Fruit fly (Drosophila melanogaster) whole organism, adult: ENCODE data around the gene CG13724.
A peak's percentile ranks its signal among the peaks of the same experiment; 100 is the strongest.

Source experiments
- CG11617 ChIP-seq: fragments of 200-800 bp; sonication (Bioruptor generic); optimal IDR thresholded peaks from 2 replicates; lab custom pipeline; 2017; ENCODE audit warnings: mild to moderate bottlenecking, missing biosample characterization, missing genetic modification reagents, missing genetic modification characterization
- CG12768 ChIP-seq: fragments of 200-800 bp; sonication (Bioruptor generic); optimal IDR thresholded peaks from 2 replicates; lab custom pipeline; 2017; ENCODE audit warnings: missing biosample characterization, missing genetic modification characterization, mild to moderate bottlenecking, moderate library complexity, missing genetic modification reagents
- CG14711 ChIP-seq: fragments of 200-800 bp; sonication (Bioruptor generic); optimal IDR thresholded peaks from 2 replicates; lab custom pipeline; 2018; ENCODE audit warnings: missing biosample characterization, mild to moderate bottlenecking, missing genetic modification characterization, moderate library complexity
- CG33017 ChIP-seq: fragments of 200-800 bp; sonication (Bioruptor generic); optimal IDR thresholded peaks from 2 replicates; lab custom pipeline; 2018; ENCODE audit warnings: missing biosample characterization, mild to moderate bottlenecking, missing genetic modification characterization, moderate library complexity
- CG5204 ChIP-seq: fragments of 200-800 bp; sonication (Bioruptor generic); optimal IDR thresholded peaks from 2 replicates; lab custom pipeline; 2016; ENCODE audit warnings: missing biosample characterization, missing genetic modification characterization
- CG7045 ChIP-seq: fragments of 200-800 bp; sonication (Bioruptor generic); optimal IDR thresholded peaks from 2 replicates; lab custom pipeline; 2017; ENCODE audit warnings: missing biosample characterization, mild to moderate bottlenecking, missing genetic modification characterization
- CG7101 ChIP-seq: fragments of 200-800 bp; sonication (Bioruptor generic); optimal IDR thresholded peaks from 2 replicates; lab custom pipeline; 2018; ENCODE audit warnings: missing biosample characterization, mild to moderate bottlenecking, missing genetic modification characterization, moderate library complexity
- Crg-1 ChIP-seq: fragments of 200-800 bp; sonication (Bioruptor generic); optimal IDR thresholded peaks from 2 replicates; lab custom pipeline; 2016; ENCODE audit warnings: missing biosample characterization, missing genetic modification characterization
- Hr96 ChIP-seq: fragments of 200-800 bp; sonication (Bioruptor generic); optimal IDR thresholded peaks from 2 replicates; lab custom pipeline; 2016; ENCODE audit warnings: missing biosample characterization, missing genetic modification characterization
- Mnt ChIP-seq: fragments of 200-800 bp; sonication (Bioruptor generic); optimal IDR thresholded peaks from 2 replicates; lab custom pipeline; 2016; ENCODE audit warnings: missing biosample characterization, mild to moderate bottlenecking, missing genetic modification characterization
- bab1 ChIP-seq: fragments of 200-800 bp; sonication (Bioruptor generic); optimal IDR thresholded peaks from 3 replicates; lab custom pipeline; 2019; ENCODE audit warnings: missing biosample characterization, mild to moderate bottlenecking, missing genetic modification characterization, moderate library complexity
- cic ChIP-seq: fragments of 200-800 bp; sonication (Bioruptor generic); optimal IDR thresholded peaks from 2 replicates; lab custom pipeline; 2017; ENCODE audit warnings: missing biosample characterization, mild to moderate bottlenecking, missing genetic modification characterization, moderate library complexity
- cnc ChIP-seq, 2 experiments: fragments of >200 bp; optimal IDR thresholded peaks; 2 replicates each; lab custom pipeline; 2017
- kay ChIP-seq: fragments of 200-800 bp; sonication (Bioruptor generic); peaks from one replicate; lab custom pipeline; 2016; ENCODE audit warnings: missing biosample characterization, missing genetic modification characterization, borderline replicate concordance
- ovo ChIP-seq: fragments of 200-800 bp; sonication (Bioruptor generic); optimal IDR thresholded peaks from 2 replicates; lab custom pipeline; 2016; ENCODE audit warnings: missing biosample characterization, missing genetic modification characterization
- pad ChIP-seq: fragments of 200-800 bp; sonication (Bioruptor generic); optimal IDR thresholded peaks from 3 replicates; lab custom pipeline; 2017; ENCODE audit warnings: missing biosample characterization, missing genetic modification characterization, mild to moderate bottlenecking, moderate library complexity, missing genetic modification reagents
- tj ChIP-seq: fragments of 200-800 bp; sonication (Bioruptor generic); optimal IDR thresholded peaks from 3 replicates; lab custom pipeline; 2017; ENCODE audit warnings: missing biosample characterization, mild to moderate bottlenecking, missing genetic modification characterization, moderate library complexity
- toe ChIP-seq: fragments of 200-800 bp; sonication (Bioruptor generic); optimal IDR thresholded peaks from 2 replicates; lab custom pipeline; 2016; ENCODE audit warnings: missing biosample characterization, missing genetic modification characterization

The CG13724 gene

dm6 chr3L:17339122-17339521 is 16.5 kb downstream of the CG13724 start, which contains the start of gene CG6479:
Gene CG6479, minus strand, starts transcription at chr3L:17339262.
- TF ChIP-seq CG12768 (GFP tag; lab: Kevin White, UChicago) (no peak), toe (GFP tag; lab: Kevin White, UChicago) (no peak)

dm6 chr3L:17339756-17340155 is 17.1 kb downstream of the CG13724 start:
- TF ChIP-seq kay (GFP tag; lab: Kevin White, UChicago): no peak
- no peak for TF ChIP-seq cnc (optimal IDR thresholded peaks at IDR 0.05; lab: Kevin White, UChicago)
- no peak for TF ChIP-seq CG7045 (GFP tag; lab: Kevin White, UChicago)
- no peak for TF ChIP-seq CG14711 (tag; lab: Kevin White, UChicago)
- no peak for TF ChIP-seq Mnt (GFP tag; lab: Kevin White, UChicago)
- TF ChIP-seq CG7101 (tag; lab: Kevin White, UChicago): no peak
- no peak for TF ChIP-seq tj (GFP tag; lab: Kevin White, UChicago)
- no peak for TF ChIP-seq toe (GFP tag; lab: Kevin White, UChicago)
- TF ChIP-seq cic: no peak

dm6 chr3L:17341216-17341615 is 18.6 kb downstream of the CG13724 start, which contains the start of gene CG13727:
Gene CG13727, minus strand, starts transcription at chr3L:17341316.
- no peak for TF ChIP-seq toe (GFP tag; lab: Kevin White, UChicago)
- no peak for TF ChIP-seq pad (GFP tag; lab: Kevin White, UChicago)
- no peak for TF ChIP-seq tj (GFP tag; lab: Kevin White, UChicago)
- no peak for TF ChIP-seq cnc (optimal IDR thresholded peaks at IDR 0.05; lab: Kevin White, UChicago)
- no peak for TF ChIP-seq Crg-1 (GFP tag; lab: Kevin White, UChicago)
- TF ChIP-seq Mnt (GFP tag; lab: Kevin White, UChicago): no peak
- TF ChIP-seq CG11617: no peak
- TF ChIP-seq ovo: no peak

- TF ChIP-seq tj (GFP tag; lab: Kevin White, UChicago): no peak
- TF ChIP-seq CG12768 (GFP tag; lab: Kevin White, UChicago): no peak
- no peak for TF ChIP-seq Hr96 (GFP tag; lab: Kevin White, UChicago)
- TF ChIP-seq CG5204: no peak
- no peak for TF ChIP-seq CG7045 (GFP tag; lab: Kevin White, UChicago)
- TF ChIP-seq ovo: no peak
- no peak for TF ChIP-seq CG7101 (tag; lab: Kevin White, UChicago)
- TF ChIP-seq toe (GFP tag; lab: Kevin White, UChicago): no peak
Measured at dm6 chr3L:17344596-17344995, 22.0 kb downstream of the CG13724 start, which contains the start of gene brv2. Gene brv2, minus strand, starts transcription at chr3L:17344696.

- no peak for TF ChIP-seq CG7101 (tag; lab: Kevin White, UChicago)
- no peak for TF ChIP-seq CG14711 (tag; lab: Kevin White, UChicago)
- no peak for TF ChIP-seq kay (GFP tag; lab: Kevin White, UChicago)
- no peak for TF ChIP-seq CG12768 (GFP tag; lab: Kevin White, UChicago)
- TF ChIP-seq toe (GFP tag; lab: Kevin White, UChicago): no peak
- no peak for TF ChIP-seq cnc (optimal IDR thresholded peaks at IDR 0.05; lab: Kevin White, UChicago)
- no peak for TF ChIP-seq CG5204
- TF ChIP-seq CG11617: no peak
- TF ChIP-seq pad (GFP tag; lab: Kevin White, UChicago): no peak
- TF ChIP-seq bab1: no peak
- no peak for TF ChIP-seq CG33017 (tag; lab: Kevin White, UChicago)
- no peak for TF ChIP-seq Mnt (GFP tag; lab: Kevin White, UChicago)
- no peak for TF ChIP-seq ovo
Measured at dm6 chr3L:17346393-17346792, 23.8 kb downstream of the CG13724 start.

- TF ChIP-seq Mnt (GFP tag; lab: Kevin White, UChicago): no peak
Measured at dm6 chr3L:17349604-17350003, 27.0 kb downstream of the CG13724 start, which contains the start of gene Mip. Gene Mip, minus strand, starts transcription at chr3L:17349666.

- TF ChIP-seq cnc (optimal IDR thresholded peaks at IDR 0.05; lab: Kevin White, UChicago) (no peak), CG11617 (no peak), CG33017 (tag; lab: Kevin White, UChicago) (no peak)
Measured at dm6 chr3L:17351522-17351921, 28.9 kb downstream of the CG13724 start, which contains the start of gene CG7692. Gene CG7692, plus strand, starts transcription at chr3L:17351822.

dm6 chr3L:17352812-17353211 is 30.2 kb downstream of the CG13724 start:
- TF ChIP-seq bab1 (peak; percentile 34), Mnt (GFP tag; lab: Kevin White, UChicago) (peak; percentile 46), toe (GFP tag; lab: Kevin White, UChicago) (peak; percentile 69), CG7101 (tag; lab: Kevin White, UChicago) (no peak), ovo (peak; percentile 70), cic (no peak), pad (GFP tag; lab: Kevin White, UChicago) (peak; percentile 90)

dm6 chr3L:17357431-17357830 is 34.8 kb downstream of the CG13724 start:
- TF ChIP-seq pad (GFP tag; lab: Kevin White, UChicago) (no peak), Crg-1 (GFP tag; lab: Kevin White, UChicago) (no peak)
